Fruit fly (Drosophila melanogaster): ENCODE results near the gene CG13124.

Gene CG13124

DNA sequence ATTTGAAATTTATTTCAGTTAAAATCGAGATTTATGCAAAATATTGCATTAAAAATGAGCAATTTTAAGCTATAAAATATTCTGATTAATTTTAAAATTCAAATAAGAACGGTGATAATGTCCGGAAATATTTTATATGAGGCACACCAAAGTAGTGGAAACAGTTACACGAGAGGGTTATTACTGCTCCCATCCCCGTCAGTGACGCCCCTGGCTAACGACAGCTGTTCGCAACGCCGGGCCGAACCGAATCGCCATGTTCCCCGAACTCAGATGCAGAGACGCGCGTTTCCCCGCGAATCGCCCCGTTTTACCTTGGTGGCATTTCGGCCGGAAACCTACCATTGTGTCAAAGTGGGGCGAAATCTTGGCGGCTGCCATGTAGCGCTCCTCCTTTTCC, 3.4 kb upstream of the CG13124 start:
- TF ChIP-seq usp (GFP tag; optimal IDR thresholded peaks at IDR 0.05) (no peak), pan (optimal IDR thresholded peaks at IDR 0.05) (no peak), psq (optimal IDR thresholded peaks at IDR 0.05) (no peak), Dll (optimal IDR thresholded peaks at IDR 0.05) (no peak), CG8478 (optimal IDR thresholded peaks at IDR 0.05) (no peak), EcR (GFP tag; optimal IDR thresholded peaks at IDR 0.05) (no peak)

- TF ChIP-seq pan (optimal IDR thresholded peaks at IDR 0.05) (no peak), Dll (optimal IDR thresholded peaks at IDR 0.05) (no peak), psq (optimal IDR thresholded peaks at IDR 0.05) (no peak), usp (GFP tag; optimal IDR thresholded peaks at IDR 0.05) (no peak), CG8478 (optimal IDR thresholded peaks at IDR 0.05) (no peak), EcR (GFP tag; optimal IDR thresholded peaks at IDR 0.05) (no peak)
These were observed 845 bp downstream of the CG13124 start for dm6 chr2L:9907320-9908256.

DNA sequence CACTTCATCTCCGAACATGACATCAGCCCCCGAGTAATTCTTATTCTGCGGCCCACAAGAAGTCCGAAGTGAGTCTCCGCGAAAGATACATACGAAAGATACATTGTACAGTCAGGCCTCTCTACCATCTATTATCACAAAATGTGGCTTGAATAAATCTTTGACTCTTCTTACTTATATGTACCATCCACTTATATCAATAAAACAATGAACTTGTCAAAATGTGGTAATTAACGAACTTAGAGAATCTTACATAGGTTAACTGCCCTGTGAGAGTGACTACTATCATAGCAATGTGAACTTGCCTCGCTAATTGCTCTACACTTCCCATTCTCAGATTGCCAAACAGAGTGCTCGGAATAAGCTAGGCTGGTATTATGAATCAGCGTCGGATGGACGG, 1.8 kb downstream of the CG13124 start:
- TF ChIP-seq pan (optimal IDR thresholded peaks at IDR 0.05) (no peak), Dll (optimal IDR thresholded peaks at IDR 0.05) (no peak)

- TF ChIP-seq pan (optimal IDR thresholded peaks at IDR 0.05) (no peak), Dll (optimal IDR thresholded peaks at IDR 0.05) (no peak), psq (optimal IDR thresholded peaks at IDR 0.05) (no peak), usp (GFP tag; optimal IDR thresholded peaks at IDR 0.05) (no peak), EcR (GFP tag; optimal IDR thresholded peaks at IDR 0.05) (no peak), CG8478 (optimal IDR thresholded peaks at IDR 0.05) (no peak)
These were observed 5.4 kb downstream of the CG13124 start, which contains the start of gene Muc30E for dm6 chr2L:9903028-9903427. Muc30E (minus strand) TSS chr2L:9903128.

DNA sequence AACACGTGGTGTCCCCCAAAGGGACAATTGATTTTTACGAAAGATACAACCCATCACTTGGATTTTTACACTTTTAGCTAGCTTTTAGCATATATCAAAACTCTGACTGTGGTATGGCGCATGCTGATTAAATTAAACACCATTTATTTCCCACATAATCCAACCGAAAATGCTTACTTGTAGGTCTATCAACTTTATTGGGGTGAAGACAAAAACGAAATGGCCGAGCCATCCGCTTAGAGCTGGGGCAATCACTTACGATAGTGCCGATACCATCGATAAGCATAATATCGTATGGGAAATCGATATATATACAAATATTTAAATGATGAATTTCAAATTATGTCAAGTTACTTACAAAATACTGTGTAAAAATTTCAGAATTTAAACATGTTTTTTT, 11.1 kb downstream of the CG13124 start, which contains the start of gene RpS2:
RpS2 (minus strand) TSS at position 257 of the 400 bp plus-strand sequence.
- TF ChIP-seq psq (optimal IDR thresholded peaks at IDR 0.05) (no peak), usp (GFP tag; optimal IDR thresholded peaks at IDR 0.05) (no peak), EcR (GFP tag; optimal IDR thresholded peaks at IDR 0.05) (no peak), pan (optimal IDR thresholded peaks at IDR 0.05) (no peak), CG8478 (optimal IDR thresholded peaks at IDR 0.05) (no peak), Dll (optimal IDR thresholded peaks at IDR 0.05) (no peak)

DNA sequence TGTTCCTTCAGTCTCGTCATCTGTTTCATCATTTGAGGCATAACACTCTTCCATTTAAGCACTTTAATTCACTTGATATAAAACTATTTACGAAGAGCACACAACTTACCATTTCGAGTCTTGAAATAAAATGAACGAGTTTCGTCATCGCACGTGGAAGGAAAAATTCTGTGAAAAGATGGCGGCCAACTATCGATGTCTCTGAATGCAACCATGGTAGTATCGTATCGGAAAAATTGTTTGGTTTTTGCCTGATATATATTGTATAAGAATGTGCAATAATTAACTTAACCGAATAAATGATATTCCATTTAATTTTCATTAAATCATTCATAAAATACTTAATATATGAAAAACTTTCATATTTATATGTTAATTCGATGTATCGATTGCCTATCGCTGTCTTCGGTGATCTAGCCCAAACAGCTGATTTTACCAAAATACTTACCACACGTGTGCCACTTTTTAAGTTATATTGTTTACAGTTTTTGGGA, 13.5 kb downstream of the CG13124 start, which contains the start of gene Bka:
Bka (plus strand) TSS at position 417 of the 494 bp plus-strand sequence.
- TF ChIP-seq EcR (GFP tag; optimal IDR thresholded peaks at IDR 0.05) (no peak), psq (optimal IDR thresholded peaks at IDR 0.05) (no peak), CG8478 (optimal IDR thresholded peaks at IDR 0.05) (no peak), pan (optimal IDR thresholded peaks at IDR 0.05) (no peak), Dll (optimal IDR thresholded peaks at IDR 0.05) (no peak), usp (GFP tag; optimal IDR thresholded peaks at IDR 0.05) (no peak)

DNA sequence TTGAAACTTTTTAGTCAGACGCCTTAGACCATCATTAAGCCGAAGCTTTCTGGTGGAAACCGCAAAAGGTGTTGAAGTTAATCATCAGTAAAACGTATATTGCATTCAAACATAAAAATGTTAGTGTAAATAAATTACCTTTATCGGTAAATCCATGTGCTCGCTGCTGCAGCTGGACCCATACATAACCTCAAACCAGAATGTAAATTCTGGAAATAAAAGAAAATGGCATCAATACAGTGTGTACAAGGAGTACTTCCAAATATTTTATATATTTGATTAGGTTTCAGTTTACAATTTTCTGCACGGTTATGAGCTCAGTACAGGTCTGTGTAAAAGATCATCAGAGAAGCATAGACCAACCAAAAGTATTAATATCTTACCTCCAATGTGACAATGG, 14.2 kb downstream of the CG13124 start:
- TF ChIP-seq psq (optimal IDR thresholded peaks at IDR 0.05), result no peak
- no peak for TF ChIP-seq usp (GFP tag; optimal IDR thresholded peaks at IDR 0.05)
- TF ChIP-seq Dll (optimal IDR thresholded peaks at IDR 0.05), result no peak
- no peak for TF ChIP-seq CG8478 (optimal IDR thresholded peaks at IDR 0.05)
- no peak for TF ChIP-seq EcR (GFP tag; optimal IDR thresholded peaks at IDR 0.05)
- TF ChIP-seq pan (optimal IDR thresholded peaks at IDR 0.05), result no peak

- TF ChIP-seq EcR (GFP tag; optimal IDR thresholded peaks at IDR 0.05), result no peak
- no peak for TF ChIP-seq psq (optimal IDR thresholded peaks at IDR 0.05)
- no peak for TF ChIP-seq Dll (optimal IDR thresholded peaks at IDR 0.05)
- no peak for TF ChIP-seq CG8478 (optimal IDR thresholded peaks at IDR 0.05)
- no peak for TF ChIP-seq pan (optimal IDR thresholded peaks at IDR 0.05)
- no peak for TF ChIP-seq usp (GFP tag; optimal IDR thresholded peaks at IDR 0.05)
These were observed 15.2 kb downstream of the CG13124 start, which contains the start of gene mtDNA-helicase for dm6 chr2L:9893183-9893582. mtDNA-helicase (minus strand) TSS chr2L:9893446.

- TF ChIP-seq usp (GFP tag; optimal IDR thresholded peaks at IDR 0.05) (no peak), pan (optimal IDR thresholded peaks at IDR 0.05) (no peak), CG8478 (optimal IDR thresholded peaks at IDR 0.05) (no peak), EcR (GFP tag; optimal IDR thresholded peaks at IDR 0.05) (no peak), Dll (optimal IDR thresholded peaks at IDR 0.05) (no peak), psq (optimal IDR thresholded peaks at IDR 0.05) (no peak)
These were observed 17.9 kb downstream of the CG13124 start, which contains the start of the genes CG34183 and CG4537 for dm6 chr2L:9890576-9890975. CG34183 (minus strand) TSS chr2L:9890772. CG4537 (plus strand) TSS chr2L:9890885.

DNA sequence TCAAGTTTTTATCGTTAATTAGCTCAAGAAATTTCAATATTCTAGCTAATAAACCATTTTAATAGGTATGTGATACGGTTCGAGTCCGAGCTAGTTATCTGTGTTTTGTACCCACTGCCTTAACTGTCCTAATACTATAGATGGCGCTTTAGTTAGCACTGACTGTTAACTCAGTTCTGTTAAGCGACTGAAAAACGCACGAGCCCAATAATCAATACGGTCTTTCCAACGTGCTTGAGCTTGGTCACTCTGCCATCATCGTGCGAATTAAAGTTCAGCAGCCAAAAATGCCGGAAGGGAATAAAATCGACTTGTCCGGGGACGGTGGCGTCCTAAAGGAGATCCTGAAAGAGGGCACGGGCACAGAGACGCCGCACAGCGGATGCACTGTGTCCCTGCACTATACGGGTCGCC, 20.6 kb downstream of the CG13124 start, which contains the start of gene Fkbp59:
Fkbp59 (plus strand) TSS at position 150 of the 414 bp plus-strand sequence.
- no peak for TF ChIP-seq usp (GFP tag; optimal IDR thresholded peaks at IDR 0.05)
- no peak for TF ChIP-seq pan (optimal IDR thresholded peaks at IDR 0.05)
- TF ChIP-seq CG8478 (optimal IDR thresholded peaks at IDR 0.05), result no peak
- no peak for TF ChIP-seq psq (optimal IDR thresholded peaks at IDR 0.05)
- no peak for TF ChIP-seq Dll (optimal IDR thresholded peaks at IDR 0.05)

DNA sequence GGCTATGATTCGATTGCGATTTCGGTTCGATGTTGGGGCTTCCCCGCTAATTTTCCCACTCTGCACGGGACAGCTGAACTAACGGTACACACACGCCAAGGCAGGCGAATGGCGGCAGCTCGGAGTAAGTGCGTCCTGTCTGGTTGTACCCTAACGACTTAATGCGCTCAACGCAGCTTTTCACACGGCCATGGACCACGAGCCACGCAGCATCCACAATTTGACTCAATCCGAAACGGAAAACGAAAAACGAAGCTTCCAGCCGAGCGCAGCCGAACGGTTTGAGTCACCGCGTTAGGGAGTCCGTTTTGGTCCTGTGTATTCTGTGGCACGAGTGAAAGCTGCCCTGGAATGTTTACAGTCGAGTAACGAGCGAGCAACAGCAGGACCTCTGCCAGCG, 22.3 kb downstream of the CG13124 start, which contains the start of gene nAChRalpha6:
nAChRalpha6 (minus strand) TSS at position 165 of the 400 bp plus-strand sequence.
- no peak for TF ChIP-seq psq (optimal IDR thresholded peaks at IDR 0.05)
- TF ChIP-seq pan (optimal IDR thresholded peaks at IDR 0.05), result no peak
- no peak for TF ChIP-seq usp (GFP tag; optimal IDR thresholded peaks at IDR 0.05)
- TF ChIP-seq EcR (GFP tag; optimal IDR thresholded peaks at IDR 0.05), result no peak
- TF ChIP-seq CG8478 (optimal IDR thresholded peaks at IDR 0.05), result no peak
- TF ChIP-seq Dll (optimal IDR thresholded peaks at IDR 0.05), result no peak
